Fruit fly (Drosophila melanogaster): ENCODE data around the gene ea.

Gene ea

DNA sequence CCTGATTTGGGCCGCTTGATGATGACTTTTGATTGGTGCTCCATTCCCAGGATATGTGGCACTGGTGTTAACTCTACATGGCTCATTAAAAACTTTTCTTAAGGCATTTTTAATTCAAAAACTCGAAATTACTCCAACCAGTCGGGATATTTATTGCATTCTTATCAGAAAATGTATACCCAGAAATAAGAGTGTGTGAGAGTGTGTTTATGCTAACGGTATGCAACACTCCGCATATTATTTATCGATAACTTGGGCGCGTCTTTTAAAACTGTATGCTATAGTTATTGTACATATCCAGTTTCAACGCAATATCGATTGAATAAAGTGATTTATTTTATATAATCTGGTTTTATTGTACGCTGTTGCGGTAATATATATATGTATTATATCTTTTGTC, 38.9 kb downstream of the ea start, which contains the start of gene CG34404:
CG34404 (minus strand) TSS at position 189 of the 400 bp plus-strand sequence.
- TF ChIP-seq Crg-1 (GFP tag; optimal IDR thresholded peaks at IDR 0.05) (peak; percentile 19), CG7101 (tag; optimal IDR thresholded peaks at IDR 0.05) (peak; percentile 34), bab1 (GFP tag; optimal IDR thresholded peaks at IDR 0.05) (no peak), cic (GFP tag; optimal IDR thresholded peaks at IDR 0.05) (no peak), CG11617 (GFP tag; optimal IDR thresholded peaks at IDR 0.05) (no peak), kay (GFP tag; ENCODE audit: borderline replicate concordance) (no peak), Mnt (GFP tag; optimal IDR thresholded peaks at IDR 0.05) (peak; percentile 10), CG1620 (GFP tag; optimal IDR thresholded peaks at IDR 0.05) (peak; percentile 24)

DNA sequence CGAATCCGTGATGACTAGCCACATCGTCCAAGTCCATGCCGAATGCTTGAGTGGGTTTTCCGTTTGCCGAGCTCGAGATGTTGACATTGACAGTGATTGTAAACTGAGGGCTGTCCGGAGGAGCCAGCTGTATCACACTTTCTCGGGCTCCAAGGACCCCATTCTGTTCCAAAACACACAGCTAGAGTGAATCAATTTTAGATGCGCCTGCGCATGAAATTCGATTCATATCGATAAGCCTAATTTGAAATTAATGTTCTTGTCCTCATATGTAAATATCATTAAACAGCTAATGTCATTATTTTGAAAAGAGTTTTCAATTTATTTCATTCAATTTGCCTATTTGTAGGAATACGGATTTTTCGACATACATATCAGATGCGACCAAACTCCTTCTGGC, 41.2 kb downstream of the ea start, which contains the start of gene CG14868:
CG14868 (minus strand) TSS at position 204 of the 400 bp plus-strand sequence.
- TF ChIP-seq CG5204 (GFP tag; optimal IDR thresholded peaks at IDR 0.05) = no peak
- TF ChIP-seq Mnt (GFP tag; optimal IDR thresholded peaks at IDR 0.05) = no peak
- no peak for TF ChIP-seq CG7045 (GFP tag; optimal IDR thresholded peaks at IDR 0.05)
- TF ChIP-seq ovo (GFP tag; optimal IDR thresholded peaks at IDR 0.05) = no peak

DNA sequence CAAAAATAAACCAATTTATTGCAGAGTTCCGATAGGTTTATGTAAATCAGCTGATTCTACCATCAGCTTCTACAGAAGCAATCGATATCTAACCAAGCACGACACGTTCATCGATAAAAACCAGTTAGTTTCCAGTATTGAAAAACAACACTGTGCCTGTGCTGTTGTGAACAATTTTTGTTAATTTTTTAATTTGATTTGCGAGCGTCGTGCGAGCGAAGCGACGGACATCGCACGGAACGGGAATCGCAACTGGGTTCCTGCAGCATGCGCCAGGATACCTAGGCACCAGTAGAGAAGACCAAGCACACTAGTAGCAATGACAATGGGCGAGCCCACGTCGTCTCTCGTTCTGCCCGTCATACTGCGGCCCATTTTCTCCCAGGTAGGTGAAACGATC, 43.3 kb downstream of the ea start, which contains the start of the genes Ccm3 and CG6136:
Ccm3 (plus strand) TSS at position 125 of the 400 bp plus-strand sequence.
CG6136 (minus strand) TSS at position 380 of the 400 bp plus-strand sequence.
- TF ChIP-seq CG33017 (tag; optimal IDR thresholded peaks at IDR 0.05) (peak; percentile 53), kay (GFP tag; ENCODE audit: borderline replicate concordance) (no peak), ovo (GFP tag; optimal IDR thresholded peaks at IDR 0.05) (peak; percentile 49), cic (GFP tag; optimal IDR thresholded peaks at IDR 0.05) (peak; percentile 45), CG11617 (GFP tag; optimal IDR thresholded peaks at IDR 0.05) (peak; percentile 31), CG14711 (tag; optimal IDR thresholded peaks at IDR 0.05) (peak; percentile 38), CG12768 (GFP tag; optimal IDR thresholded peaks at IDR 0.05) (peak; percentile 69), Mnt (GFP tag; optimal IDR thresholded peaks at IDR 0.05) (peak; percentile 73), Hr96 (GFP tag; optimal IDR thresholded peaks at IDR 0.05) (peak; percentile 72), toe (GFP tag; optimal IDR thresholded peaks at IDR 0.05) (peak; percentile 32), CG7045 (GFP tag; optimal IDR thresholded peaks at IDR 0.05) (peak; percentile 42), Crg-1 (GFP tag; optimal IDR thresholded peaks at IDR 0.05) (peak; percentile 85), CG1620 (GFP tag; optimal IDR thresholded peaks at IDR 0.05) (peak; percentile 38), pad (GFP tag; optimal IDR thresholded peaks at IDR 0.05) (peak; percentile 70), Clk (GFP tag; optimal IDR thresholded peaks at IDR 0.05) (peak; percentile 37), CG7101 (tag; optimal IDR thresholded peaks at IDR 0.05) (peak; percentile 78), bab1 (GFP tag; optimal IDR thresholded peaks at IDR 0.05) (peak; percentile 66), CG5204 (GFP tag; optimal IDR thresholded peaks at IDR 0.05) (no peak), cnc (optimal IDR thresholded peaks at IDR 0.05) (no peak), tj (GFP tag; optimal IDR thresholded peaks at IDR 0.05) (no peak)

dm6 chr3R:15374397-15374796, 45.9 kb downstream of the ea start, which contains the start of gene Rbp:
Gene Rbp (plus strand): TSS chr3R:15374635.
- TF ChIP-seq Crg-1 (GFP tag; optimal IDR thresholded peaks at IDR 0.05) = no peak
- no peak for TF ChIP-seq bab1 (GFP tag; optimal IDR thresholded peaks at IDR 0.05)
- TF ChIP-seq CG12768 (GFP tag; optimal IDR thresholded peaks at IDR 0.05) = no peak
- TF ChIP-seq CG1620 (GFP tag; optimal IDR thresholded peaks at IDR 0.05) = no peak
- TF ChIP-seq CG7045 (GFP tag; optimal IDR thresholded peaks at IDR 0.05) = no peak
- TF ChIP-seq Clk (GFP tag; optimal IDR thresholded peaks at IDR 0.05) = no peak
- TF ChIP-seq CG7101 (tag; optimal IDR thresholded peaks at IDR 0.05) = no peak

dm6 chr3R:15375470-15375869, 46.9 kb downstream of the ea start:
- TF ChIP-seq CG11617 (GFP tag; optimal IDR thresholded peaks at IDR 0.05) = no peak

DNA sequence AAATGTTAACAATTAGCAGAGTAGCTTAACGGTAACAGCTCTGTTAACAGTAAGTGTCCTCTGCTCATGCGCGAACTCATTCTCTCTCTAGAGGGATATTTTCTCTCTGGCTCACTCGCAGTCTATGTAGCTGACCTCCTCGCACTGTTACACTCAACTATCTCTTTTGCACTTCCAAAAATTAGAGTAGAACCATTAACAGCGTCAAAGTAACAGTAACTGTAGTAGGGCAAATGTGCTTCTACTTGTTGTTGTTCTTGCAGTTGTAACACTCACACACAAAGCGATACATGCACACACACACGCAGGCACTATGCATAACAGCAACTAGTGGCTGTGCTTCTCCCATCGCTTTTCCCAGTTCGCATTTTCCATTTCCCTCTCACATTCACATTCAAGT, 50.5 kb downstream of the ea start:
- TF ChIP-seq bab1 (GFP tag; optimal IDR thresholded peaks at IDR 0.05) (no peak), CG5204 (GFP tag; optimal IDR thresholded peaks at IDR 0.05) (no peak), Mnt (GFP tag; optimal IDR thresholded peaks at IDR 0.05) (no peak), ovo (GFP tag; optimal IDR thresholded peaks at IDR 0.05) (no peak), tj (GFP tag; optimal IDR thresholded peaks at IDR 0.05) (no peak), pad (GFP tag; optimal IDR thresholded peaks at IDR 0.05) (no peak), CG33017 (tag; optimal IDR thresholded peaks at IDR 0.05) (no peak), CG7101 (tag; optimal IDR thresholded peaks at IDR 0.05) (no peak), Crg-1 (GFP tag; optimal IDR thresholded peaks at IDR 0.05) (no peak), CG11617 (GFP tag; optimal IDR thresholded peaks at IDR 0.05) (no peak), CG14711 (tag; optimal IDR thresholded peaks at IDR 0.05) (no peak), kay (GFP tag; ENCODE audit: borderline replicate concordance) (no peak), Hr96 (GFP tag; optimal IDR thresholded peaks at IDR 0.05) (no peak), CG1620 (GFP tag; optimal IDR thresholded peaks at IDR 0.05) (no peak), cnc (optimal IDR thresholded peaks at IDR 0.05) (no peak), CG7045 (GFP tag; optimal IDR thresholded peaks at IDR 0.05) (no peak), Clk (GFP tag; optimal IDR thresholded peaks at IDR 0.05) (no peak), toe (GFP tag; optimal IDR thresholded peaks at IDR 0.05) (no peak)
